Worm (Caenorhabditis elegans): ENCODE results near the gene Y39H10A.1.

Gene Y39H10A.1

ce11 chrV:3789770-3790169 lies 22.8 kb downstream of the Y39H10A.1 start, which contains the start of gene R08F11.7:
Gene R08F11.7 (plus strand): TSS chrV:3790070.
- TF ChIP-seq mec-3 (tag; optimal IDR thresholded peaks at IDR 0.05; ENCODE audit: borderline replicate concordance) = no peak
- no peak for TF ChIP-seq pha-2 (tag; optimal IDR thresholded peaks at IDR 0.05)
- TF ChIP-seq pag-3 (tag; optimal IDR thresholded peaks at IDR 0.05; ENCODE audit: borderline replicate concordance) = no peak
- no peak for TF ChIP-seq ceh-22 (tag; optimal IDR thresholded peaks at IDR 0.05)
- TF ChIP-seq fkh-10 (GFP tag; optimal IDR thresholded peaks at IDR 0.05) = no peak
- TF ChIP-seq ahr-1 (tag; optimal IDR thresholded peaks at IDR 0.05) = no peak
- no peak for TF ChIP-seq unc-42 (tag; optimal IDR thresholded peaks at IDR 0.05)
- TF ChIP-seq ets-4 (tag; optimal IDR thresholded peaks at IDR 0.05) = no peak
- TF ChIP-seq che-1 (tag; optimal IDR thresholded peaks at IDR 0.05) = no peak
- no peak for TF ChIP-seq hlh-6 (tag; optimal IDR thresholded peaks at IDR 0.05)
- TF ChIP-seq eyg-1 (tag; optimal IDR thresholded peaks at IDR 0.05) = no peak
- TF ChIP-seq sdc-2 (tag; optimal IDR thresholded peaks at IDR 0.05) = no peak
- TF ChIP-seq Y22D7AL.16 (tag; optimal IDR thresholded peaks at IDR 0.05) = no peak
- TF ChIP-seq gmeb-2 (tag; optimal IDR thresholded peaks at IDR 0.05) = no peak
- no peak for TF ChIP-seq ama-1 (optimal IDR thresholded peaks at IDR 0.05)
- no peak for TF ChIP-seq dmd-4 (tag; optimal IDR thresholded peaks at IDR 0.05; ENCODE audit: borderline replicate concordance)

ce11 chrV:3790424-3790823 lies 23.4 kb downstream of the Y39H10A.1 start:
- TF ChIP-seq Y22D7AL.16 (tag; optimal IDR thresholded peaks at IDR 0.05) = no peak
- TF ChIP-seq ceh-31 (tag; optimal IDR thresholded peaks at IDR 0.05) = no peak
- TF ChIP-seq unc-86 (tag; optimal IDR thresholded peaks at IDR 0.05) = no peak
- no peak for TF ChIP-seq sox-2 (GFP tag; IDR thresholded peaks at IDR 0.05)

- no peak for TF ChIP-seq zip-5 (tag; optimal IDR thresholded peaks at IDR 0.05)
- TF ChIP-seq nhr-232 (tag; optimal IDR thresholded peaks at IDR 0.05) = no peak
- TF ChIP-seq che-1 (tag; optimal IDR thresholded peaks at IDR 0.05) = no peak
- no peak for TF ChIP-seq F13H6.1 (tag; optimal IDR thresholded peaks at IDR 0.05)
These were observed 32.7 kb downstream of the Y39H10A.1 start for ce11 chrV:3799737-3800136.

ce11 chrV:3800378-3800777 lies 33.4 kb downstream of the Y39H10A.1 start, which contains the start of gene srt-30:
Gene srt-30 (minus strand): TSS chrV:3800478.
- TF ChIP-seq lim-6 (tag; optimal IDR thresholded peaks at IDR 0.05) (no peak), mec-3 (tag; optimal IDR thresholded peaks at IDR 0.05; ENCODE audit: borderline replicate concordance) (no peak), ceh-48 (tag; optimal IDR thresholded peaks at IDR 0.05) (no peak), pha-4 (tag; optimal IDR thresholded peaks at IDR 0.05) (no peak), elt-2 (tag; optimal IDR thresholded peaks at IDR 0.05) (no peak), fkh-6 (tag; optimal IDR thresholded peaks at IDR 0.05) (no peak), unc-86 (tag; optimal IDR thresholded peaks at IDR 0.05) (no peak), dmd-4 (tag; optimal IDR thresholded peaks at IDR 0.05; ENCODE audit: borderline replicate concordance) (no peak), sox-4 (tag; optimal IDR thresholded peaks at IDR 0.05) (no peak), rnt-1 (tag; optimal IDR thresholded peaks at IDR 0.05) (no peak), nfya-1 (tag; optimal IDR thresholded peaks at IDR 0.05) (no peak), hlh-30 (tag; optimal IDR thresholded peaks at IDR 0.05; ENCODE audit: insufficient read depth) (no peak), fkh-10 (GFP tag; optimal IDR thresholded peaks at IDR 0.05) (no peak), T23F11.4 (GFP tag; optimal IDR thresholded peaks at IDR 0.05) (no peak), pag-3 (tag; optimal IDR thresholded peaks at IDR 0.05; ENCODE audit: borderline replicate concordance) (no peak), nhr-11 (tag; optimal IDR thresholded peaks at IDR 0.05) (no peak), ttx-3 (tag; optimal IDR thresholded peaks at IDR 0.05) (no peak), ceh-2 (tag; optimal IDR thresholded peaks at IDR 0.05) (no peak), K02D7.2 (tag; optimal IDR thresholded peaks at IDR 0.05) (no peak)
